Fruit fly (Drosophila melanogaster) whole organism, pupa: ENCODE measurements around the gene csw.
A peak's percentile ranks its signal among the peaks of the same experiment; 100 is the strongest.

Experiments used
- CG10348 ChIP-seq: fragments of 200-800 bp; sonication (Bioruptor generic); IDR thresholded peaks from 2 replicates; pipeline ENCODE4 v1.3.6; 2022; ENCODE audit warnings: missing biosample characterization, missing genetic modification characterization
- CG12605 ChIP-seq: fragments of 200-800 bp; sonication (Bioruptor generic); IDR thresholded peaks from 2 replicates; pipeline ENCODE4 v1.3.6; 2022; ENCODE audit warnings: missing biosample characterization, missing genetic modification characterization
- CG13204 ChIP-seq: fragments of 200-800 bp; sonication (Bioruptor generic); optimal IDR thresholded peaks from 2 replicates; lab custom pipeline; 2018; ENCODE audit warnings: missing biosample characterization, mild to moderate bottlenecking, missing genetic modification characterization, moderate library complexity
- CG14655 ChIP-seq: fragments of 200-800 bp; sonication (Bioruptor generic); optimal IDR thresholded peaks from 3 replicates; lab custom pipeline; 2017; ENCODE audit warnings: mild to moderate bottlenecking, missing biosample characterization, missing genetic modification reagents, missing genetic modification characterization
- CG15710 ChIP-seq: fragments of 200-800 bp; sonication (Bioruptor generic); optimal IDR thresholded peaks from 2 replicates; lab custom pipeline; 2018; ENCODE audit warnings: missing biosample characterization, mild to moderate bottlenecking, missing genetic modification characterization, moderate library complexity
- CG17806 ChIP-seq: fragments of 200-800 bp; sonication (Bioruptor generic); optimal IDR thresholded peaks from 2 replicates; lab custom pipeline; 2018; ENCODE audit warnings: missing biosample characterization, mild to moderate bottlenecking, missing genetic modification characterization, moderate library complexity
- CG32121 ChIP-seq: fragments of 200-800 bp; sonication (Bioruptor generic); IDR thresholded peaks from 2 replicates; pipeline ENCODE4 v1.3.6; 2022; ENCODE audit warnings: missing biosample characterization, missing genetic modification characterization
- CG34367 ChIP-seq: fragments of 200-800 bp; sonication (Bioruptor generic); optimal IDR thresholded peaks from 2 replicates; lab custom pipeline; 2018; ENCODE audit warnings: missing biosample characterization, mild to moderate bottlenecking, missing genetic modification characterization
- CG4496 ChIP-seq: fragments of 200-800 bp; sonication (Bioruptor generic); IDR thresholded peaks from 3 replicates; pipeline ENCODE4 v1.3.6; 2022; ENCODE audit warnings: missing biosample characterization, missing genetic modification characterization
- CG8159 ChIP-seq: fragments of 200-800 bp; sonication (Bioruptor generic); optimal IDR thresholded peaks from 3 replicates; lab custom pipeline; 2018; ENCODE audit warnings: missing biosample characterization, mild to moderate bottlenecking, missing genetic modification characterization, moderate library complexity
- CG8301 ChIP-seq: fragments of 200-800 bp; sonication (Bioruptor generic); optimal IDR thresholded peaks from 2 replicates; lab custom pipeline; 2018; ENCODE audit warnings: missing biosample characterization, mild to moderate bottlenecking, missing genetic modification characterization
- CG9948 ChIP-seq: fragments of 200-800 bp; sonication (Bioruptor generic); optimal IDR thresholded peaks from 2 replicates; lab custom pipeline; 2018; ENCODE audit warnings: missing biosample characterization, mild to moderate bottlenecking, missing genetic modification characterization, moderate library complexity
- D1 ChIP-seq: fragments of 200-800 bp; sonication (Bioruptor generic); optimal IDR thresholded peaks from 2 replicates; lab custom pipeline; 2018; ENCODE audit warnings: missing biosample characterization, mild to moderate bottlenecking, missing genetic modification characterization, moderate library complexity
- EcR ChIP-seq: fragments of 200-800 bp; sonication (Bioruptor generic); optimal IDR thresholded peaks from 3 replicates; lab custom pipeline; 2019; ENCODE audit warnings: missing biosample characterization, missing genetic modification characterization, mild to moderate bottlenecking, moderate library complexity, missing genetic modification reagents
- Ets98B ChIP-seq: fragments of 200-800 bp; sonication (Bioruptor generic); IDR thresholded peaks from 2 replicates; pipeline ENCODE4 v1.3.6; 2022; ENCODE audit warnings: missing biosample characterization, missing genetic modification characterization
- Pif1A ChIP-seq: fragments of 200-800 bp; sonication (Bioruptor generic); optimal IDR thresholded peaks from 3 replicates; lab custom pipeline; 2016; ENCODE audit warnings: missing biosample characterization, missing genetic modification characterization
- Pif1B ChIP-seq: fragments of 200-800 bp; sonication (Bioruptor generic); optimal IDR thresholded peaks from 3 replicates; lab custom pipeline; 2016; ENCODE audit warnings: missing biosample characterization, missing genetic modification characterization
- Snoo ChIP-seq: fragments of 200-800 bp; sonication (Bioruptor generic); optimal IDR thresholded peaks from 3 replicates; lab custom pipeline; 2017; ENCODE audit warnings: missing biosample characterization, mild to moderate bottlenecking, missing genetic modification characterization, inconsistent platforms
- fd96Ca ChIP-seq: fragments of 200-800 bp; sonication (Bioruptor generic); IDR thresholded peaks from 3 replicates; pipeline ENCODE4 v1.3.6; 2022; ENCODE audit warnings: missing biosample characterization, missing genetic modification characterization
- gl ChIP-seq: fragments of 200-800 bp; sonication (Bioruptor generic); optimal IDR thresholded peaks from 2 replicates; lab custom pipeline; 2018; ENCODE audit warnings: missing biosample characterization, mild to moderate bottlenecking, missing genetic modification characterization
- rn ChIP-seq: fragments of 200-800 bp; sonication (Bioruptor generic); IDR thresholded peaks from 2 replicates; pipeline ENCODE4 v1.3.6; 2022; ENCODE audit warnings: missing biosample characterization, missing genetic modification characterization

The csw gene

DNA sequence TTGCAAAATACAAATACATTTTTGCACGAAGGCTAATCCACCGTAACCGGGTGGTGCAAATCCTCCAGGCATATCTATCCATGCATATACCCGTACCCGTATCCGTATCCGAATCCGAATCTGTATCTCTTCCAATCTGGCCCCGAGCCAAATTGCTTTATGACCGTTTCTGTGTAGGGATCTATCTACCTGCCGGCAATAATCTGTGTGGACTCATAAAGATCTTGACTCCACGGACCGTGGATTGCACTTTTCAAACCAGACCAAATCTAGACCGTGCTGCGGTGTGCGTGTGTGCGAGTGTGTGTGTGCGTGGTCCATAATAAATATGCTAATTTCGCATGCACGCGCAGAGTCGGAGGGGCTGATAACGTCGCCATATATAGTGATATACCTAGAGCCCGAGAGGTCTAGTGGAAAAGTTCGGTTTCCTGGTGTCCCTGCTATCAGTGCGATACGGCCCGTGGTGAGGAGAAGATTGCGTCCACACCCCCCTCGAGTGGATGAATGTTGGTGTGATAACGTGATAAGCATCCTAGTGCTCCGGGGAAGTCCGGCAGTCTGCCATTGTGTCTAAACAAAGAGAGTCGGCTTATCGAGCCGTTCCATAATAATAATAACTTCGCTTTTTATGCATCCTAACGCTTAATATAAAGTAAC, 48.4 kb downstream of the csw start:
- TF ChIP-seq CG8301 (tag; lab: Kevin White, UChicago) (no peak), CG10348 (GFP tag; lab: Robert Waterston, UW) (no peak), CG15710 (tag; lab: Kevin White, UChicago) (no peak), Pif1B (GFP tag; lab: Kevin White, UChicago) (no peak), CG4496 (GFP tag; lab: Robert Waterston, UW) (no peak), Snoo (tag; lab: Kevin White, UChicago) (no peak), CG14655 (no peak), CG17806 (tag; lab: Kevin White, UChicago) (no peak)

DNA sequence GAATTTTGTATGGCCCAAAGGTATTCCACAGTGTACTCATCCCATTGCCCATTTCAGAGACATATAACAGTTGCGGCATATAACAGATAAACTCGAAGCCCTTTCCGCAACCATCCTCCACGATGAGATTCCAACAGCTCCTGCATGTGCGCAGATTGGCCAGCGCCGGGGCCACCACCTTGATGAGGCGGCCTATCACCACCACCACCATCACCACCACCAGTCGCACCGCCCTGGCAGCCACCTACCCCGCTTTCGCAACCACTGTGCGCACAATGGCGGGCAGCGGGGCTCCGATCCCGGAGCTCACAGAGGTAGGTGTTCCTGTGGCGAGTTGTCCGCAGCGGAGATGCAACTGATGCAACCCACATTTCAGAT, 48.9 kb downstream of the csw start:
- TF ChIP-seq fd96Ca (GFP tag; lab: Robert Waterston, UW), result no peak
- no peak for TF ChIP-seq rn (GFP tag; lab: Robert Waterston, UW)
- no peak for TF ChIP-seq gl
- TF ChIP-seq CG34367 (tag; lab: Kevin White, UChicago), result no peak
- no peak for TF ChIP-seq Pif1B (GFP tag; lab: Kevin White, UChicago)

dm6 chrX:2145114-2145513, 51.1 kb downstream of the csw start, which contains the start of gene Pgd:
Pgd (plus strand) TSS chrX:2145136.
- TF ChIP-seq CG10348 (GFP tag; lab: Robert Waterston, UW) (no peak), EcR (GFP tag; lab: Kevin White, UChicago) (peak; percentile 57), rn (GFP tag; lab: Robert Waterston, UW) (no peak), Pif1B (GFP tag; lab: Kevin White, UChicago) (no peak), Ets98B (GFP tag; lab: Robert Waterston, UW) (peak; percentile 41; the same call in 1 of the 2 replicates), CG15710 (tag; lab: Kevin White, UChicago) (no peak), CG34367 (tag; lab: Kevin White, UChicago) (no peak), CG12605 (peak; percentile 47), CG4496 (GFP tag; lab: Robert Waterston, UW) (peak; percentile 30; the same call in 1 of the 3 replicates), CG8159 (tag; lab: Kevin White, UChicago) (no peak)

dm6 chrX:2145690-2146470, 51.8 kb downstream of the csw start:
- TF ChIP-seq gl (no peak), fd96Ca (GFP tag; lab: Robert Waterston, UW) (peak; percentile 71; the same call in 2 of the 3 replicates), CG17806 (tag; lab: Kevin White, UChicago) (peak; percentile 46), CG8159 (tag; lab: Kevin White, UChicago) (peak; percentile 52), Pif1A (peak; percentile 54), EcR (GFP tag; lab: Kevin White, UChicago) (peak; percentile 8), D1 (no peak), CG13204 (GFP tag; lab: Kevin White, UChicago) (no peak), CG9948 (tag; lab: Kevin White, UChicago) (peak; percentile 41), CG12605 (no peak), CG8301 (tag; lab: Kevin White, UChicago) (peak; percentile 31), CG32121 (peak; percentile 52), CG10348 (GFP tag; lab: Robert Waterston, UW) (no peak), rn (GFP tag; lab: Robert Waterston, UW) (no peak), CG34367 (tag; lab: Kevin White, UChicago) (peak; percentile 39), CG15710 (tag; lab: Kevin White, UChicago) (peak; percentile 52), CG4496 (GFP tag; lab: Robert Waterston, UW) (peak; percentile 23; the same call in 1 of the 3 replicates), CG14655 (peak; percentile 60), Snoo (tag; lab: Kevin White, UChicago) (peak; percentile 25), Pif1B (GFP tag; lab: Kevin White, UChicago) (no peak), Ets98B (GFP tag; lab: Robert Waterston, UW) (no peak; the same call in 1 of the 2 replicates)
- TF ChIP-seq, all 21 proteins: peak for 13

DNA sequence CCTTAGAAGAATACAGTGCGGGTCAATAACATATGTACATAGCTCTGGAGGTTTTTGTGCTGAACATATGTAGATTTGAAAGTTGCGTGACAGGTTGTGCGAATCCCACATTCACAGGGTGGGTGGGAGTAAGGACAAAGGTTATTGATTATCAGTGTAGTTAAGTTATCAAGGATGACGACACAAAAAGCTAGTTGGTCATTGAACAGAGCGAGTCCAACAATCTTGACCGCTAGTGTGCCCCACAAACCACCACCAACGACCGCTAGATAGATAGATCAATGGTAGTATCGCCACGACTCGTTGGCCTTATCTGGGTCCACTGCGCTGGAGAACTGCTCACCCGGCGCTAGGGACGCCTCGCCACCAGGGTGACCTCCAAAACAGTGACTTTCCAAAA, 52.5 kb downstream of the csw start:
- peak; percentile 31 for TF ChIP-seq CG8301 (tag; lab: Kevin White, UChicago)
- no peak for TF ChIP-seq CG9948 (tag; lab: Kevin White, UChicago)
- no peak for TF ChIP-seq Pif1B (GFP tag; lab: Kevin White, UChicago)
- no peak for TF ChIP-seq CG13204 (GFP tag; lab: Kevin White, UChicago)
- no peak for TF ChIP-seq CG14655
- TF ChIP-seq CG12605, result peak; percentile 34; the same call in 1 of the 2 replicates
- peak; percentile 47; the same call in 2 of the 3 replicates for TF ChIP-seq CG4496 (GFP tag; lab: Robert Waterston, UW)
- TF ChIP-seq CG17806 (tag; lab: Kevin White, UChicago), result no peak
- TF ChIP-seq rn (GFP tag; lab: Robert Waterston, UW), result no peak
- TF ChIP-seq EcR (GFP tag; lab: Kevin White, UChicago), result peak; percentile 17
- TF ChIP-seq fd96Ca (GFP tag; lab: Robert Waterston, UW), result peak; percentile 42; the same call in 1 of the 3 replicates
- TF ChIP-seq gl, result no peak
- TF ChIP-seq Ets98B (GFP tag; lab: Robert Waterston, UW), result no peak; the same call in 1 of the 2 replicates
- no peak for TF ChIP-seq Snoo (tag; lab: Kevin White, UChicago)
- no peak for TF ChIP-seq CG15710 (tag; lab: Kevin White, UChicago)
- TF ChIP-seq D1, result no peak
- no peak for TF ChIP-seq CG10348 (GFP tag; lab: Robert Waterston, UW)
- no peak for TF ChIP-seq CG32121
- TF ChIP-seq, all 21 proteins: peak for 5
